Worm (Caenorhabditis elegans) whole organism, L4/young adult: ENCODE measurements around the gene ZK686.6.

Source experiments
- W03F9.2 ChIP-seq: fragments of 150-350 bp; optimal IDR thresholded peaks from 2 replicates; lab custom pipeline; 2014; ENCODE audit warnings: missing biosample characterization, missing genetic modification characterization
- dao-5 ChIP-seq: sonication (generic microtip); optimal IDR thresholded peaks from 2 replicates; lab custom pipeline; 2016; ENCODE audit warnings: missing genotype, missing genetic modification characterization, moderate library complexity, missing compliant biosample characterization
- him-1 ChIP-seq: sonication (generic microtip); optimal IDR thresholded peaks from 2 replicates; lab custom pipeline; 2016; ENCODE audit warnings: missing genotype, missing genetic modification reagents, missing genetic modification characterization, missing compliant biosample characterization

The ZK686.6 gene

DNA sequence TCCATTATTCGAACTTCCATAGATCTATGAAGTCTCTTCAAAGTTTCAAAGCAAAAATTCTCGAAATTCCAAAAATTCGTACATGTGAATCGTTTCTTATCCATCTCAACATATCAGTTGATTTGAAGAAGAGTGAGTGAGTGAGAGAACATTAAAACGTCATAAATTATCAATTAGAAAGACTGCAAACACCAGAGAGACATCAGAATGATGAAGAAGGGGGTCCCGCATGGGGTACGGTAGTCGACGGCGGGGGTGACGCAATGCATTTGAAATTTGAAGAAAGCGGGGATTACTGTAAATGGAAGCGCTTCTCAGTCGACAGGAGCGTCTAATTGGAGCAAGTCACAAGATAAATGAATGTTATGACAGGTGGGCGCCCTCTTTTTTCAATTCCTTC, 17.7 kb upstream of the ZK686.6 start:
- TF ChIP-seq W03F9.2: no peak
- TF ChIP-seq him-1 (tag; lab: Kevin White, UChicago): no peak
- no peak for TF ChIP-seq dao-5

DNA sequence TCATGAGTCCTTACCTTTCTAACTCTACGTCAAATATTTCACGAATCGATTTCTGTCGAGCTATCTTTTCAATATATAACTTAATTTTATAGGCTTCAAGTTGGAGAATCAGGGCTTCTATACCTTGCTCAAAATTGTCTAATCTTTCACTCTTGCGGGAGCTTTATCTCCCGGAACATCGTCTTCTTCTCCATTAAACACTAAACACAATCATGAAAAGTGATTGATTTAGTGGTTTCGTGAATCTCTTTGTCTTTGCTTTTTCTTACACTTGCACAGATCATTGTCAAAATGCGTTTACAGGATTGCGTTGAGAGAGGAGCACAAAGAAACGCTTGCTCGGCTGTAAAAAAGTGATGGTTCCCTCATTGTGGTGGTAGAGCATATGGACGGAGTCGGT, 15.6 kb upstream of the ZK686.6 start:
- no peak for TF ChIP-seq W03F9.2
- no peak for TF ChIP-seq dao-5
- TF ChIP-seq him-1 (tag; lab: Kevin White, UChicago): no peak

DNA sequence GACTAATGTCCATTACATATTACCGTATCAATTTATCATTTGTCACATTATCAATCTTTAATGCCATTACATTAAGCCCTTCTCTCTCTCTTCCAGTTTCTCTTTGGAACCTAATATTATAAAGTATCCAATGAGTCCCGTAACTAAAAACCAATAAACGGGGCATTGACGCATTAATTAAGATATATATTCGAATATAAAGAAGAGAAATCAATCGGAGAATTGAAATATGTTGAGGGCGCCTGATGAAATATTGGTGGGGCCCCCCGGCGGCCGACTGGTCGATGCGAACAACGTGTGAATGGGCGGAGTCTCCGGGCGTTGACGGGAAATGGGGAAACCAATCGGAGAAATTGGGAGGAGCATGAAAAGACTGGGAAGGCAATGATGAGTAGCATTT, 11.4 kb upstream of the ZK686.6 start:
- TF ChIP-seq W03F9.2 (no peak), him-1 (tag; lab: Kevin White, UChicago) (no peak), dao-5 (no peak)

DNA sequence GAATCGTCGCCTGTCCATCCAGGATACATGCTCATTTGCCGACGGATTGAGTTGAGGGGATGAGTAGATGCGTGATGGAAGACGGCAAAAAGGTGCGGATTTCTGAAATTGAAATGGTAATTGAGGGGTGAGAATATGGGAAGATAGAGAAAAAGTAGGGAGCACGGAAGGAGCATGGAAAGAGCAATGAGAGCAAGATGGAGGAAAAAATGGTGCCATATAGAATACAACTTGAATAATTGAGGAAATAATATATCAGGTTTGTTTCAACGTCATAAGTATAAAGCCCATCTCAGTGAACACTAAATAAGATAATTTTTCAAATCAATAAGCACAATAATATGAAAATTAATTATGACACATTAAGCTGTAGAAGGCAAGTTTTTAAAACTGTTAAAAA, 10.6 kb upstream of the ZK686.6 start, which contains the start of gene mab-5:
Gene mab-5 (minus strand): TSS at position 101 of the 400 bp plus-strand sequence.
- TF ChIP-seq W03F9.2 (no peak), him-1 (tag; lab: Kevin White, UChicago) (no peak), dao-5 (no peak)

DNA sequence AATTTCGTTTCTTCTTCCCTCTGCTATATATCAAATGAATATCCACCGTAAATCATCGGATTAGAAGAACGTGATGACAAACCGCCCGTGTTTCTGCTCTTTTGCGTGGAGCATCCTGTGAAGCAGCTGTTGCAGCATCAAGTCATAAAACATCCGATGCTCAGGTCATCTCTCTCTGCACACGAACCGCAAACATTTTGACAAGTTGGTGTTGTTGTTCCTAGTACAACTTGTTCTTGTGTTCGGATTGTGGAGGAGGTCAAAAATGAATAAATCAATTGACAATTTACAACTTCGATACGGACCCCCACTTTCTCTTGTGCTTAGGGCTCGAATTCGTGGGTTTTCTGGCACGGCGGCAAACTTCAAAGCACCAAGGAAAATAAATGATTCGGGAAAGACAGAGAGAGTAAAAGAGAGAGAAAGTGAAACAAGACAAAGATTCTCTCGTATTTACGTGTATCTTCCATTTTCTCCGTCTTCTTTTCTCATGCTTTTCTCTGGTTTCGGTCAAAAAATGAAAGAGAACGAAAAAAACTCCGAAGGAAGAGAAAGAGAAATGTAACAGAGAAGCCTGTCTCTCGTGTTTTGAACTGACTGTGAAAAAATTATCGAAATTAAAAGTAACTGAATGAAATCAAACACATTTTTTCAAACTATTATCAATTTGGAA, 7.9 kb upstream of the ZK686.6 start:
- TF ChIP-seq W03F9.2 (no peak), dao-5 (no peak), him-1 (tag; lab: Kevin White, UChicago) (no peak)

DNA sequence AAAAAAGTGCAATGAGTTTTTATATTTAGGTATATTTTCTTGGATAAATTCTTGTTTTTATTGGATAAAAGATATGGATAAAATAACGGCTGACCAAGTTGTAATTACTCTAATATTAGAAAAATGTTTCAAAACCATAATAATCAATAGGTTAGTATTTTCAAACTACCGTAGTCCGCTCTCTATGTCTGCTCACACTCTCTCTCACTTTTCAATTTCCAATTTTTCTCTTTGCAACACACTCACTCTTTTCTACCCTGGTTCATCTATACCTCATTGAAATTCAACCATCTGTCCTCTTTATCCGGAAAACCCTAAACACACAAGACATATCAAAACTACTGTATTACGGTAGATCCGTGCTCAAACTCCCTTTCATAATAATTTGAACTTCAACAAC, 6.5 kb upstream of the ZK686.6 start:
- TF ChIP-seq dao-5 (no peak), him-1 (tag; lab: Kevin White, UChicago) (no peak), W03F9.2 (no peak)

DNA sequence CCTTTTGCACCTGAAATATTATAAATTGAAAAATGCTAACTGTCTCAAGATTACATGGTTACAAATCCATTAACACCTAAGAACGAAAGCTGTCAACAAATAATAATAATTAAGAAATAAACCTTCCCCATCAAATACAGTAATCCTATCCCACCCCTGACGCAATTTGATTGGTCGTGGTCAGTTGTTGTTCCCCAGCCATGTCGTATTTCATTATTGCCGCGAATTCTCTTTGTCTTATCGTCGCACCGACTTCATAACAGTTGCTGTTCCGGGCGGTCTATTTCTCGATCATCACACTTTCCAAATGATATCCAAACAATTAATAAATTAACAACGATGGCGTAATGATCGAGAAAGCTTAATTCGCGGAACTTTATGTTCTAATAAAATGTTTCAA, 5.7 kb upstream of the ZK686.6 start:
- no peak for TF ChIP-seq him-1 (tag; lab: Kevin White, UChicago)
- TF ChIP-seq W03F9.2: no peak

DNA sequence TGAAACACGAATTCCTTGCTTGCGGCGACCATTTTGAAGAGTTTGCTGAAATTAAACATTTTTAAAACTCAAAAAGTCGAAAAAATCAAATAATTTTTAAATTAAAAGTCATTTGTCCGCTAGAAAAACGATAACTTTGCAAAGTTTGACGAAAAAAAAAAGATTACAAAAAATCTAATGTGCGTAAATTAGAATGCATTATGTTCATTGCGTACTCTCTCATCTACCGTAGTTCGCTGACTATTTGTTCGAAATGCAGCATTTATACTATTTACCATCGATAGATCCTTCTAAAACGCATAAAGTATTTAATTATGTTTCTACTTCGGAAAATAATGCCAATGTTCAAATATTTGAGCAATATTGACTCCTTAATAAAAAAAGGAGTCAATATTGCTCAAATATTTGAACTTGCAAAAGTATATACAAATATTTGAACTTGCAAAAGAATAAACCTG, 3.2 kb upstream of the ZK686.6 start, which contains the start of gene bath-15:
Gene bath-15 (minus strand): TSS at position 51 of the 458 bp plus-strand sequence.
- TF ChIP-seq W03F9.2: no peak
- no peak for TF ChIP-seq him-1 (tag; lab: Kevin White, UChicago)
- no peak for TF ChIP-seq dao-5

DNA sequence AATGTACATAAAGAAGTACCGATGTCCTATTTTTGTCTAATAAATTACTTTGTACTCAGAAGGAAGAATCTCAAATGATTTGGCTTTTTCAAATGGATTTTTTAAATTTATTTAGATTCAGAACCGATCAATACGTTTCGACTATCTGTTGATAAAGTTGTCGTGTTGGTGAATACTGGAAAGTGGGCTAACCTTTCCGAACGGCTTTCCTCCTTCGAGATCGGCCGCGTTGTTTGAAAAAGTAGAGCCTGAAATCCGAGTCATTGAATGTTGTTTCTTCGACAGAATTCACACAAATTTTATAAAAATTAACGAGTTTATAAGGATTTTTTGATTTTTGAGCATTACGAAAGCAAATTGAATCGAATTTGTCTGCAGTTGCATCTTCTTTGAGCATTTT, 990 bp upstream of the ZK686.6 start:
- TF ChIP-seq W03F9.2: no peak
- TF ChIP-seq him-1 (tag; lab: Kevin White, UChicago): no peak
- TF ChIP-seq dao-5: no peak

DNA sequence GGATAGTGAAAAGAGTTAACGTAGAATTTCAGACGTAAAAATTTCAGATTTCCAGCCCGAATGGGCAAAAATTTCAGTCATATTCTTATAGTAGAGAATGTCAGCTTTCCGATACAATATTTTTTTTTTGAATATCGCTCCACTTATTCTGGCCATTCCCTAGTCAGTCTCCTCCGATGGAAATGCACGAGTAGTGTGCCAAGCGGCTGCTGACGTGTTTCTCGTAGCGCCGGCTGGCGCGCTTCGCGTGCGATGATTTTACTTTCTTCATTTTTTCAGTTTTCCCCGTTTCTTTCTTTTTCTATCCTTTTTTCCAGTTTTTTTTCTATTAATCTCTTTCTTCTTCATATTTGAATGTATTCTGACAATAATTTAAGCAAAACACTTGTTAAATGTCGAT, 1.8 kb downstream of the ZK686.6 start:
- TF ChIP-seq W03F9.2: peak; percentile 8

DNA sequence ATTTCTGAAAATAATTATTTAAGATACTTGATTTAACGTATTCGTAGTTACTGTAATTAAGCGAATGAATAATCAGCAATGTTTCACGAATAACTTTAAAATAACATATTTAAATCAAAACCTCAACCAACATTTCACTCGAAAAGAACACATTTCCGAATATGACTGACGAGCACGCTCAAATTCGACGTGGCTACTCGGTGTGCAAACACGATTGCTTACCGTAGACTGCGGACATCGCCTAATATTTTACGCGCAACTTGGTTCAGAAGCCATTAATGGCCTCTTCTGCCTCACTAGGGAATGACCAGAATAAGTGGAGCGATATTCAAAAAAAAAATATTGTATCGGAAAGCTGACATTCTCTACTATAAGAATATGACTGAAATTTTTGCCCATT, 2.8 kb downstream of the ZK686.6 start, which contains the start of gene snu-23:
Gene snu-23 (minus strand): TSS at position 156 of the 400 bp plus-strand sequence.
- TF ChIP-seq dao-5: no peak
- TF ChIP-seq him-1 (tag; lab: Kevin White, UChicago): no peak
- no peak for TF ChIP-seq W03F9.2

DNA sequence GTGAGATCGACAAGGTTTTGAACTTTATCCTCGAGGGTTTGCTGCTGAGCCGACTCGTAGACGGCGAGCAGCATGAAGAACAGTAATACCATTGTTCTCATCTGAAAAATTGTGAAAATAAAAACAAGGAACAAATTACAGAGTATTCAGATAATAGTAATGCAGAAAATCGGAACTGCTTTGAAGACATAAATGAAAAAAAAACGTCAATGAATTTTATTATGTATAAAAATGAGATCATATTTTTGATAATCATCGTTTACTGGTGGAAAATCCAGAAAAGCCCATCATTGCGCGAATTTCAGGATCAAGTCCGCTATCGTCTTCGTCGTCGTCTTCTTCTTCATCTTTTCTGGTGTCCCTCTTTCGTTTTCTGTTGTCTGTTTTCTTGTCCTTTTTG, 3.8 kb downstream of the ZK686.6 start, which contains the start of gene ZK686.3:
Gene ZK686.3 (minus strand): TSS at position 101 of the 400 bp plus-strand sequence.
- TF ChIP-seq him-1 (tag; lab: Kevin White, UChicago): no peak
- no peak for TF ChIP-seq W03F9.2
- TF ChIP-seq dao-5: no peak

DNA sequence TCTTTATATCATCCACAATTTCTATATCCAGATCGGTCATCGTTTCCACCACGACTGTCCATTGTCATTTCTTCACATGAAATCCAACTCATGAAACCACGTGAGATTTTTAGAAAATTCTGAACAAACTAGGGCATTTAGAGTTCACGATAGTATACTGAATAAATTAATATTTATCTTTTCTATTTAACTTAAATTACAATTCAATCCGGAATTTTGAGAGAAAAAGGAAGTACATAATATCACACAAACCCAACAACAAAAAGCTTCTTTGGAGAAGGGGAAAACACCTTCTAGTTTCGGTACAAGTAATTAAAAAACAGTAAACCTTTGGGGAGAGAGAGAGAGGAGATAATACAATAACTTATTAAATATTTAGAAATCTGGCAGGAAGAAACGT, 5.4 kb downstream of the ZK686.6 start, which contains the start of gene ZK686.5:
Gene ZK686.5 (minus strand): TSS at position 101 of the 400 bp plus-strand sequence.
- TF ChIP-seq him-1 (tag; lab: Kevin White, UChicago) (no peak), W03F9.2 (no peak), dao-5 (no peak)

DNA sequence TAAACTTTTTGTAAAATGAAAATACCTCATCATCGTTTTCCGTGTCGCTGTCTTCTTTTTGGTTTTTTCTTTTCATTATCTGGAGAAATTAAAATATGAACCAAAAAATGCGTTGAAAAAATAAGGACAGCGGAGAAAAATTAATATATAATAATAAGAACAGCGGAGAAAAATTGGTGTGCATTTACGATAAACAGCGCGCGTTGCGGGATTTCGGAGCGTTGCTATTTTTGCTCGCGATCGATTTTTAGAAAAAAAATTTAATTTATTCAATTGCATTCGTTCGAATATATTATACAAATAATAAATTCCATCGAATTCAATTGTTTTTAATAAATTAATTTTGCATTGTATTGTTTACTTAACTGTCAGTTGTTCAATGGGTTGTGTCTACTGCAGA, 6.8 kb downstream of the ZK686.6 start, which contains the start of gene ZK686.2:
Gene ZK686.2 (minus strand): TSS at position 79 of the 400 bp plus-strand sequence.
- no peak for TF ChIP-seq dao-5
- TF ChIP-seq him-1 (tag; lab: Kevin White, UChicago): no peak
- TF ChIP-seq W03F9.2: no peak

DNA sequence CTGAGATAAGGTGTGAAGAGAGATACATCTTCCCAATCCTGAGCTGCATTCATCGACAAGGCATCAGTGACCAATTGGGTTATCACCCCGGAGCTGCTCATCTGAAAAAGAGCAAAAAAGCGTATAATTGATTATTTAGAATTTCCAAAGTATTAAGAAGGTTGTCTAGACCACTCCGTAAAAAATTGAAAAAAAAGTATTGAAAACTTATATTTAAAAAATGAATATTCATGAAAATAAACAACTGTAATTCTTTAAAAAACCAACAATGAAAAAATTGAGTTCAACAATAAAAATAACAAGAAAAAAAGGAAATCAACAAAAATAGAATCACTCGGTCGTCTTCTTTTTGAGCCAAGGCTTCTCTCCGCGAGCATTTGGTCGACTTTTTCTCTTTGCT, 9.3 kb downstream of the ZK686.6 start, which contains the start of gene mtx-2:
Gene mtx-2 (minus strand): TSS at position 101 of the 400 bp plus-strand sequence.
- TF ChIP-seq dao-5 (no peak), him-1 (tag; lab: Kevin White, UChicago) (no peak), W03F9.2 (no peak)

DNA sequence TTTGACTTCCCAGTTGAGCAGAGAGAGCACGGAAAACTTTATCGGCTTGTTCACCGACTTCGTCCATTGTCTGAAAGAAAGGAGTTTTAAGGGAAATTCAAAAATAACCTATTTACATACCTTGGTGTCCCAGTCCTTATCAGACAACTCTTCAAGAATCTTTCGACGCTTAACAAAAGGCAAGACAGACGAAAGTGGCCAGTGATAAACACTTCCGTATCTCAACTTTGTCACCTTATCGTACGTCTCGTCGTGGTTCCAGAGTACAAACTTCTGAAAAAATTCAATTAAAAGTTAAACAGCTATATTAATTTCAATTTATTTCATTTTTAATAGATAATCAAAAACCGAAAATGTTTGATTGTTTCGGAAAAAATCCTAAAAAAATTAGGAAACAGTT, 10.6 kb downstream of the ZK686.6 start:
- TF ChIP-seq W03F9.2: no peak
- no peak for TF ChIP-seq him-1 (tag; lab: Kevin White, UChicago)
- no peak for TF ChIP-seq dao-5
